Worm (Caenorhabditis elegans) whole organism, young adult: ENCODE results near the gene F01D5.6.

Source experiments
- B0035.1 ChIP-seq: sonication (generic microtip); optimal IDR thresholded peaks from 2 replicates; lab custom pipeline; 2016; ENCODE audit warnings: missing genetic modification characterization, mild to moderate bottlenecking, missing compliant biosample characterization, missing genotype, missing genetic modification reagents
- B0261.1 ChIP-seq: sonication (generic microtip); optimal IDR thresholded peaks from 2 replicates; lab custom pipeline; 2016; ENCODE audit warnings: mild to moderate bottlenecking, missing genetic modification characterization, moderate library complexity, missing compliant biosample characterization
- C06A6.2 ChIP-seq: fragments of 200-800 bp; sonication (Bioruptor generic); conservative IDR thresholded peaks from 2 replicates; pipeline ENCODE4 v1.3.6; 2022; ENCODE audit warnings: missing genetic modification characterization, missing compliant biosample characterization
- C17E4.6 ChIP-seq: fragments of 200-800 bp; sonication (Bioruptor generic); IDR thresholded peaks from 2 replicates; pipeline ENCODE4 v1.3.6; 2022; ENCODE audit warnings: missing genetic modification reagents, missing genetic modification characterization, missing compliant biosample characterization
- D2030.7 ChIP-seq: fragments of 200-800 bp; sonication (Bioruptor generic); IDR thresholded peaks from 2 replicates; pipeline ENCODE4 v1.3.6; 2022; ENCODE audit warnings: missing genetic modification reagents, missing genetic modification characterization, missing compliant biosample characterization
- F23B12.7 ChIP-seq: sonication (generic microtip); optimal IDR thresholded peaks from 2 replicates; lab custom pipeline; 2017; ENCODE audit warnings: missing genetic modification characterization, mild to moderate bottlenecking, missing compliant biosample characterization, antibody characterized with exemption, moderate library complexity; ENCODE audit not compliant: insufficient read depth
- F37B4.10 ChIP-seq: fragments of 200-800 bp; sonication (Bioruptor generic); IDR thresholded peaks from 2 replicates; pipeline ENCODE4 v1.3.6; 2022; ENCODE audit warnings: missing genetic modification characterization, missing compliant biosample characterization
- T07F8.4 ChIP-seq: sonication (generic microtip); optimal IDR thresholded peaks from 2 replicates; lab custom pipeline; 2016; ENCODE audit warnings: mild to moderate bottlenecking, missing genetic modification characterization, moderate library complexity, missing compliant biosample characterization
- T26A5.8 ChIP-seq: sonication (generic microtip); optimal IDR thresholded peaks from 2 replicates; lab custom pipeline; 2016; ENCODE audit warnings: missing genetic modification characterization, missing compliant biosample characterization
- Y79H2A.3 ChIP-seq: fragments of 200-800 bp; sonication (Bioruptor generic); conservative IDR thresholded peaks from 2 replicates; pipeline ENCODE4 v1.3.6; 2022; ENCODE audit warnings: missing genetic modification reagents, missing genetic modification characterization, missing compliant biosample characterization
- ZK185.1 ChIP-seq: sonication (generic microtip); optimal IDR thresholded peaks from 2 replicates; lab custom pipeline; 2016; ENCODE audit warnings: mild to moderate bottlenecking, missing genetic modification characterization, missing compliant biosample characterization; ENCODE audit not compliant: poor library complexity, severe bottlenecking
- akir-1 ChIP-seq: fragments of 200-800 bp; sonication (Bioruptor generic); optimal IDR thresholded peaks from 2 replicates; lab custom pipeline; 2018; ENCODE audit warnings: mild to moderate bottlenecking, missing genetic modification characterization, moderate library complexity, missing compliant biosample characterization
- athp-1 ChIP-seq: sonication (generic microtip); optimal IDR thresholded peaks from 2 replicates; lab custom pipeline; 2017; ENCODE audit warnings: mild to moderate bottlenecking, missing genetic modification characterization, missing compliant biosample characterization
- attf-3 ChIP-seq: fragments of 200-800 bp; sonication (Bioruptor generic); conservative IDR thresholded peaks from 2 replicates; pipeline ENCODE4 v1.3.6; 2022; ENCODE audit warnings: missing genetic modification reagents, missing genetic modification characterization, missing compliant biosample characterization
- attf-5 ChIP-seq: fragments of 200-800 bp; sonication (Bioruptor generic); optimal IDR thresholded peaks from 2 replicates; lab custom pipeline; 2018; ENCODE audit warnings: mild to moderate bottlenecking, missing genetic modification characterization, missing compliant biosample characterization
- bed-1 ChIP-seq: fragments of 200-800 bp; sonication (Bioruptor generic); IDR thresholded peaks from 2 replicates; pipeline ENCODE4 v1.3.6; 2022; ENCODE audit warnings: missing genetic modification reagents, missing genetic modification characterization, missing compliant biosample characterization
- bed-2 ChIP-seq: fragments of 200-800 bp; sonication (Bioruptor generic); IDR thresholded peaks from 2 replicates; pipeline ENCODE4 v1.3.6; 2022; ENCODE audit warnings: missing genetic modification reagents, missing genetic modification characterization, missing compliant biosample characterization
- cebp-1 ChIP-seq, 2 experiments: fragments of 200-800 bp in 1 of 2; sonication (Bioruptor generic) in 1 of 2; sonication (generic microtip) in 1 of 2; IDR thresholded peaks in 1 of 2; optimal IDR thresholded peaks in 1 of 2; 2 replicates each; pipeline versions ENCODE4 v1.3.6 to Lab custom; 2017 to 2022; ENCODE audit warnings: missing compliant biosample characterization in 2 of 2, missing genetic modification characterization in 2 of 2, mild to moderate bottlenecking in 1 of 2, missing genetic modification reagents in 1 of 2, moderate library complexity in 1 of 2
- ceh-27 ChIP-seq: fragments of 200-800 bp; sonication (Bioruptor generic); optimal IDR thresholded peaks from 2 replicates; lab custom pipeline; 2018; ENCODE audit warnings: mild to moderate bottlenecking, missing genetic modification characterization, moderate library complexity, missing compliant biosample characterization
- ceh-40 ChIP-seq: fragments of 200-800 bp; sonication (Bioruptor generic); IDR thresholded peaks from 2 replicates; pipeline ENCODE4 v1.3.6; 2022; ENCODE audit warnings: missing genetic modification characterization, missing compliant biosample characterization
- ceh-58 ChIP-seq: fragments of 200-800 bp; sonication (Bioruptor generic); IDR thresholded peaks from 2 replicates; pipeline ENCODE4 v1.3.6; 2022; ENCODE audit warnings: missing genetic modification characterization, missing compliant biosample characterization
- ceh-91 ChIP-seq: fragments of 200-800 bp; sonication (Bioruptor generic); IDR thresholded peaks from 2 replicates; pipeline ENCODE4 v1.3.6; 2022; ENCODE audit warnings: missing genetic modification reagents, missing genetic modification characterization, missing compliant biosample characterization
- chd-7 ChIP-seq: sonication (generic microtip); optimal IDR thresholded peaks from 2 replicates; lab custom pipeline; 2016; ENCODE audit warnings: mild to moderate bottlenecking, missing genetic modification characterization, moderate library complexity, missing compliant biosample characterization
- dox-1 ChIP-seq: fragments of 200-800 bp; sonication (Bioruptor generic); IDR thresholded peaks from 2 replicates; pipeline ENCODE4 v1.3.6; 2022; ENCODE audit warnings: missing genetic modification reagents, missing genetic modification characterization, missing compliant biosample characterization
- dpff-1 ChIP-seq: sonication (generic microtip); optimal IDR thresholded peaks from 2 replicates; lab custom pipeline; 2017; ENCODE audit warnings: mild to moderate bottlenecking, missing genetic modification characterization, missing compliant biosample characterization
- efl-1 ChIP-seq: fragments of 150-350 bp; optimal IDR thresholded peaks from 2 replicates; lab custom pipeline; 2014; ENCODE audit warnings: missing biosample characterization, missing genetic modification reagents, missing genetic modification characterization
- egrh-3 ChIP-seq: fragments of 200-800 bp; sonication (Bioruptor generic); IDR thresholded peaks from 2 replicates; pipeline ENCODE4 v1.3.6; 2022; ENCODE audit warnings: missing genetic modification reagents, missing genetic modification characterization, missing compliant biosample characterization
- ets-4 ChIP-seq: fragments of 200-800 bp; sonication (Bioruptor generic); optimal IDR thresholded peaks from 2 replicates; lab custom pipeline; 2018; ENCODE audit warnings: mild to moderate bottlenecking, missing genetic modification characterization, missing compliant biosample characterization
- hlh-12 ChIP-seq: sonication (generic microtip); optimal IDR thresholded peaks from 2 replicates; lab custom pipeline; 2016; ENCODE audit warnings: missing genetic modification characterization, missing compliant biosample characterization
- hmg-1.2 ChIP-seq: fragments of 200-800 bp; sonication (Bioruptor generic); IDR thresholded peaks from 2 replicates; pipeline ENCODE4 v1.3.6; 2022; ENCODE audit warnings: missing genetic modification reagents, missing genetic modification characterization, missing compliant biosample characterization
- let-526 ChIP-seq: fragments of 200-800 bp; sonication (Bioruptor generic); IDR thresholded peaks from 2 replicates; pipeline ENCODE4 v1.3.6; 2022; ENCODE audit warnings: missing genetic modification reagents, missing genetic modification characterization, missing compliant biosample characterization
- let-607 ChIP-seq, 2 experiments: fragments of 200-800 bp in 1 of 2; sonication (Bioruptor generic) in 1 of 2; sonication (generic microtip) in 1 of 2; optimal IDR thresholded peaks; 2 replicates each; lab custom pipeline; 2016 to 2018; ENCODE audit warnings: mild to moderate bottlenecking in 2 of 2, missing compliant biosample characterization in 2 of 2, missing genetic modification characterization in 2 of 2, moderate library complexity in 2 of 2, missing genotype in 1 of 2
- lin-26 ChIP-seq: fragments of 200-800 bp; sonication (Bioruptor generic); IDR thresholded peaks from 2 replicates; pipeline ENCODE4 v1.3.6; 2022; ENCODE audit warnings: missing genetic modification reagents, missing genetic modification characterization, missing compliant biosample characterization
- lin-40 ChIP-seq: sonication (generic microtip); optimal IDR thresholded peaks from 2 replicates; lab custom pipeline; 2016; ENCODE audit warnings: missing genetic modification characterization, mild to moderate bottlenecking, missing compliant biosample characterization, missing genotype, missing genetic modification reagents
- lsy-27 ChIP-seq: sonication (generic microtip); optimal IDR thresholded peaks from 2 replicates; lab custom pipeline; 2017; ENCODE audit warnings: missing genetic modification characterization, mild to moderate bottlenecking, missing compliant biosample characterization, antibody characterized with exemption, missing genotype, borderline replicate concordance; ENCODE audit not compliant: insufficient read depth
- madf-10 ChIP-seq: sonication (generic microtip); optimal IDR thresholded peaks from 2 replicates; lab custom pipeline; 2016; ENCODE audit warnings: mild to moderate bottlenecking, missing genetic modification characterization, missing compliant biosample characterization
- madf-3 ChIP-seq: fragments of 200-800 bp; sonication (Bioruptor generic); IDR thresholded peaks from 2 replicates; pipeline ENCODE4 v1.3.6; 2022; ENCODE audit warnings: missing genetic modification reagents, missing genetic modification characterization, missing compliant biosample characterization
- mxl-1 ChIP-seq: sonication (generic microtip); optimal IDR thresholded peaks from 2 replicates; lab custom pipeline; 2016; ENCODE audit warnings: missing genetic modification characterization, missing compliant biosample characterization
- nhr-120 ChIP-seq: fragments of 200-800 bp; sonication (Bioruptor generic); IDR thresholded peaks from 2 replicates; pipeline ENCODE4 v1.3.6; 2022; ENCODE audit warnings: missing genetic modification characterization, missing compliant biosample characterization
- snpc-1.1 ChIP-seq: sonication (generic microtip); optimal IDR thresholded peaks from 2 replicates; lab custom pipeline; 2017; ENCODE audit warnings: missing genetic modification characterization, mild to moderate bottlenecking, missing compliant biosample characterization, antibody characterized with exemption, moderate library complexity, missing genotype, missing genetic modification reagents; ENCODE audit not compliant: insufficient read depth
- somi-1 ChIP-seq: fragments of 200-800 bp; sonication (Bioruptor generic); optimal IDR thresholded peaks from 2 replicates; lab custom pipeline; 2018; ENCODE audit warnings: mild to moderate bottlenecking, missing genetic modification characterization, missing compliant biosample characterization
- tbp1 ChIP-seq: fragments of 200-800 bp; sonication (Bioruptor generic); optimal IDR thresholded peaks from 2 replicates; lab custom pipeline; 2018; ENCODE audit warnings: mild to moderate bottlenecking, missing genetic modification characterization, missing compliant biosample characterization
- tbx-9 ChIP-seq: sonication (generic microtip); optimal IDR thresholded peaks from 2 replicates; lab custom pipeline; 2016; ENCODE audit warnings: borderline replicate concordance, missing genetic modification characterization, inconsistent platforms, missing compliant biosample characterization
- unc-62 ChIP-seq: fragments of 150-350 bp; optimal IDR thresholded peaks from 2 replicates; lab custom pipeline; 2014; ENCODE audit warnings: missing biosample characterization, missing genetic modification reagents, missing genetic modification characterization
- xnd-1 ChIP-seq: sonication (generic microtip); optimal IDR thresholded peaks from 2 replicates; lab custom pipeline; 2016; ENCODE audit warnings: missing genotype, missing genetic modification reagents, missing genetic modification characterization, missing compliant biosample characterization
- zim-3 ChIP-seq: sonication (generic microtip); optimal IDR thresholded peaks from 2 replicates; lab custom pipeline; 2017; ENCODE audit warnings: mild to moderate bottlenecking, missing genetic modification characterization, moderate library complexity, missing compliant biosample characterization
- ztf-18 ChIP-seq: sonication (generic microtip); optimal IDR thresholded peaks from 2 replicates; lab custom pipeline; 2016; ENCODE audit warnings: missing genotype, mild to moderate bottlenecking, missing genetic modification characterization, missing compliant biosample characterization
- ztf-6 ChIP-seq: fragments of 200-800 bp; sonication (Bioruptor generic); IDR thresholded peaks from 2 replicates; pipeline ENCODE4 v1.3.6; 2022; ENCODE audit warnings: missing genetic modification reagents, missing genetic modification characterization, missing compliant biosample characterization

Gene F01D5.6

ce11 chrII:14044199-14044598 lies 37.9 kb downstream of the F01D5.6 start (continued):
- TF ChIP-seq F23B12.7 (tag; lab: Kevin White, UChicago) = no peak
- no peak for TF ChIP-seq B0261.1 (tag; lab: Kevin White, UChicago)
- TF ChIP-seq zim-3 (tag; lab: Kevin White, UChicago) = no peak
- TF ChIP-seq ets-4 (GFP tag; lab: Kevin White, UChicago) = no peak
- TF ChIP-seq tbp1 (GFP tag; lab: Kevin White, UChicago) = peak; percentile 38
- TF ChIP-seq D2030.7 (GFP tag; lab: Robert Waterston, UW) = no peak
- no peak for TF ChIP-seq ceh-40 (GFP tag; lab: Robert Waterston, UW)
- TF ChIP-seq attf-5 (GFP tag; lab: Kevin White, UChicago) = peak; percentile 60
- TF ChIP-seq snpc-1.1 (tag; lab: Kevin White, UChicago) = no peak
- peak; percentile 54; the same call in 1 of the 2 replicates for TF ChIP-seq dox-1 (GFP tag; lab: Robert Waterston, UW)
- TF ChIP-seq ceh-27 (GFP tag; lab: Kevin White, UChicago) = no peak
- no peak for TF ChIP-seq bed-1 (GFP tag; lab: Robert Waterston, UW)
- TF ChIP-seq T07F8.4 = no peak
- TF ChIP-seq efl-1 = no peak
- no peak for TF ChIP-seq ceh-58 (GFP tag; lab: Robert Waterston, UW)
- TF ChIP-seq ZK185.1 (tag; lab: Kevin White, UChicago) = no peak
- no peak for TF ChIP-seq athp-1
- TF ChIP-seq dpff-1 (tag; lab: Kevin White, UChicago) = no peak
- TF ChIP-seq tbx-9 (tag; lab: Kevin White, UChicago) = no peak
- TF ChIP-seq xnd-1 (tag; lab: Kevin White, UChicago) = no peak
- TF ChIP-seq T26A5.8 (tag; lab: Kevin White, UChicago) = no peak
- TF ChIP-seq nhr-120 (GFP tag; lab: Robert Waterston, UW) = no peak
- TF ChIP-seq lin-40 (tag; lab: Kevin White, UChicago) = peak; percentile 58
- no peak for TF ChIP-seq chd-7 (tag; lab: Kevin White, UChicago)
- no peak for TF ChIP-seq F37B4.10 (GFP tag; lab: Robert Waterston, UW)
- no peak for TF ChIP-seq ceh-91 (GFP tag; lab: Robert Waterston, UW)
- no peak for TF ChIP-seq attf-3
- TF ChIP-seq lin-26 (GFP tag; lab: Robert Waterston, UW) = no peak
- TF ChIP-seq Y79H2A.3 (GFP tag; lab: Robert Waterston, UW) = no peak
- peak; percentile 46; the same call in 1 of the 2 replicates for TF ChIP-seq hmg-1.2 (GFP tag; lab: Robert Waterston, UW)
- TF ChIP-seq hlh-12 (tag; lab: Kevin White, UChicago) = no peak
- TF ChIP-seq C17E4.6 (GFP tag; lab: Robert Waterston, UW) = no peak
- TF ChIP-seq madf-3 (GFP tag; lab: Robert Waterston, UW) = no peak
- peak in 1 of 2 experiments; percentile 62 for TF ChIP-seq let-607 (tag; optimal IDR thresholded peaks at IDR 0.05; lab: Kevin White, UChicago)
- TF ChIP-seq lsy-27 (tag; lab: Kevin White, UChicago) = no peak
- TF ChIP-seq mxl-1 = no peak
- no peak for TF ChIP-seq egrh-3 (GFP tag; lab: Robert Waterston, UW)
- no peak for TF ChIP-seq bed-2
- peak; percentile 12 for TF ChIP-seq ztf-18 (tag; lab: Kevin White, UChicago)
- TF ChIP-seq B0035.1 = no peak
- TF ChIP-seq unc-62 (GFP tag; lab: Kevin White, UChicago) = no peak
- no peak for TF ChIP-seq let-526
- TF ChIP-seq ztf-6 (GFP tag; lab: Robert Waterston, UW) = no peak
- no peak; the same call in 1 of the 2 replicates for TF ChIP-seq C06A6.2
- peak; percentile 53 for TF ChIP-seq madf-10
- TF ChIP-seq cebp-1 (GFP tag; IDR thresholded peaks at IDR 0.05; lab: Robert Waterston, UW) = no peak
- TF ChIP-seq cebp-1 (tag; optimal IDR thresholded peaks at IDR 0.05; lab: Kevin White, UChicago) = peak; percentile 72
- peak; percentile 28 for TF ChIP-seq somi-1
- no peak for TF ChIP-seq akir-1 (GFP tag; lab: Kevin White, UChicago)
